Worm (Caenorhabditis elegans): ENCODE results near the gene prx-6.

ce11 chrV:4733952-4734351, 14.1 kb upstream of the prx-6 start:
- no peak for TF ChIP-seq ztf-4 (tag; optimal IDR thresholded peaks at IDR 0.05)
- no peak for TF ChIP-seq elt-2 (tag; optimal IDR thresholded peaks at IDR 0.05)
